Worm (Caenorhabditis elegans): Measurements from ENCODE around the gene C04B4.6.

ce11 chrX:12284161-12284560 lies 8.7 kb upstream of the C04B4.6 start:
- TF ChIP-seq nhr-77 (tag; optimal IDR thresholded peaks at IDR 0.05) (no peak), ama-1 (optimal IDR thresholded peaks at IDR 0.05) (no peak), snpc-4 (tag; optimal IDR thresholded peaks at IDR 0.05) (no peak), pha-4 (tag; optimal IDR thresholded peaks at IDR 0.05) (no peak), nhr-12 (tag; optimal IDR thresholded peaks at IDR 0.05) (no peak), nfya-1 (tag; optimal IDR thresholded peaks at IDR 0.05; ENCODE audit: insufficient read depth) (no peak), zag-1 (tag; optimal IDR thresholded peaks at IDR 0.05) (no peak), nhr-23 (tag; optimal IDR thresholded peaks at IDR 0.05) (no peak), egl-27 (tag; optimal IDR thresholded peaks at IDR 0.05) (no peak), fkh-2 (tag; optimal IDR thresholded peaks at IDR 0.05) (no peak), skn-1 (tag; optimal IDR thresholded peaks at IDR 0.05) (no peak)
